Fruit fly (Drosophila melanogaster): ENCODE results near the gene CG13461.

The CG13461 gene

DNA sequence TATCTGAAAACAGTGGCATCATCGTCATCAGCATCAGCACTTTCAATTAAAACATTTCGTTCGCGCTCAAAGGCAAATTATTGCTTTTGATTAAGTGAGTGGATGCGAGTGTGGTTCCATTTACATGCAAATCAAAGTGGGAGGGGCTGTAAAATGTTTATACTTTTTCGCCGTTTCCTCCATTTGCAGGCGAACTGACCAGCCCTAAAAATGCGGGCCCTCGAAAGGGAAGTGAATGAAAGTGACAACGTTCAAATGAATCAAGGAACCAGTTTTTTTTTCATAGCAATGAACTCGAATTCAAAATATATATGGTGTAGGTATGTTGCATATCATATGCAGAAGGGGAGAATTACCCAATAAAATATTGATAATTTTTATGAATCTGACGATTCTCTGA is 41.7 kb downstream of the CG13461 start:
- TF ChIP-seq CG8478 (optimal IDR thresholded peaks at IDR 0.05) (no peak), CTCF (optimal IDR thresholded peaks at IDR 0.05) (no peak)

DNA sequence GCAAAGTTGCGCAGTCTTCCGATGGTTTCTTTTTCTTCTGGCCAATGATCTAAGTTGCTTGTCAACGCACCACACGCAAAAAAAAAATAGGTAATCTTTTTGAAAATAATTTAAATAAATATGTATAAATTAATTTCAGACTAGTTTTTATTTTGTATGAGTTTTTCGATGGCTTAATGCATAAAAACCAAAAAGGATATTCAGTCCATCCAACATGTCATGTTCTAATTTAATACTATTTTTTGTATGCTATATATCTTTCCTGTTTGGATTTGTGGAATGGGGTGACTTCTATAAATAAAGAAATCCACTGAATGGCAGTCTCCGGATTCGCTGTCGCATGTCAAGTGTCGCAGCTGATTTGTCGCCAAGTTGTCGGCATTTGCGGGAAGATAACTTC is 42.6 kb downstream of the CG13461 start:
- TF ChIP-seq CG8478 (optimal IDR thresholded peaks at IDR 0.05) (no peak), CTCF (optimal IDR thresholded peaks at IDR 0.05) (no peak)

DNA sequence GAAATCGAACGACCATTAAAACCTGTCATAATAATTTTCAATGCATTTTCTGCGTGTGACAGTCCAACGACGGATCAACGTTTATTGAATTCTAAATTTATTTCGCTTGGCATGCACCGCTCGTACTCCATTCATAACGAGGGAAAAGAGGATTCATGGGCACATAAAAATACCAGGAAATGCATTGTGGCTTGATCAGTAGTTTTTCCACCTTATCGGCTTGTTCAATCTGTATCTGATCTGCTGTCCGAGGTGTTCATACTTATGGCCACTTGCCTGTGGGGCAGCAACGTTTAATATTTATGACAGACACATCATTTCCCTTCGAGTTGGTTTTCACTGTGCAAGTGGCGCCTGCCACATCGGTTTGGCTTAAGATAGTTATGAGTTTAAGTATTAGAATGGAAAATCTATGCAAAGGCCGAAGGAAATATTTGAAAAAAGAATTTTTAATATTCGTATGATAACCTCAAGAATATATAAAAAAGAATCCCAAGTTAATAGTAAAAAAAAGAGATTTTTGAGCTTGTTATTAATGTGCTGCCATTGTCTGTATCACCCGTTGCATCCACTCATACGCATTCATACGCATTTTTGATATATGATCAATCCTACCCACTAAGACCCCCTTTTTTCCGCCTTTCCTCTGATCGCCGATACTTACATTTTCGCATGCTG is 44.9 kb downstream of the CG13461 start:
- TF ChIP-seq CG8478 (optimal IDR thresholded peaks at IDR 0.05) (no peak), CTCF (optimal IDR thresholded peaks at IDR 0.05) (no peak)

DNA sequence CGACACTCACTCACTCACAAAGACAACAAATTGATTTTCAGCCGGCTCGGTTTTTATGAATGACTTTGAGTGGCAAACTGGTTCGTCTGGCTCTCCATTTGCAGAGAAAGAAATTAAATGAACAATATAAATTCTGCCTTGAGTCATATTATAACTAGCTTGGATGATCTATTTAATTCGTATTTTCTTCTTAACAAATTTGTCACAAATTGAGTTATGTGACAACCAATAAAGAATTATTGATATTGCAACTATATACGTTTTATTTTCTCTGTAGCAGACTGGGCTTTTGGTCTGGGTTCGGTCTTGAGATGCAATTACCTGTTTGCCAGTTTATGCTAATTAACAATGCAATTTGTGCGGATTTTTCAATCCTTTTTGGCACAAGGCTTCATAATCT is 45.5 kb downstream of the CG13461 start:
- no peak for TF ChIP-seq CG8478 (optimal IDR thresholded peaks at IDR 0.05)
- no peak for TF ChIP-seq CTCF (optimal IDR thresholded peaks at IDR 0.05)

DNA sequence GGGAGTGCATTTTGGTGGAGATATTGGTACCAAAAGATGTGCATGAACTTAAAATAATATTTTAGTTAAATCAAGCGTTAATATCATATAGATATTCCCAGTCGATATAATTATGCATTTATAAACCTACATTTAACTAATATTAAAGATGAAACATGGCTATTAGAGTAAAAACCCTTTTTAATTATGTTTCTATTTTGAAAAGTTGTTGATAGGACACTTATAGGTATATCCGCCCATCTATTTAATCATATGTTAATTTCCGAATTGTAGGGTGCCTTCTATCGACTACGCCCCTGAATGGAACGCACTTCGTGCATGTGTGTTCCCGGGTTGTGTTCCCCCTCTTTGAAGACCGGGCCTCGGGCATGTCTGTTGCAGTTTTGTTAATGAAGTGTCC is 46.5 kb downstream of the CG13461 start:
- no peak for TF ChIP-seq CG8478 (optimal IDR thresholded peaks at IDR 0.05)
- TF ChIP-seq CTCF (optimal IDR thresholded peaks at IDR 0.05) = no peak

DNA sequence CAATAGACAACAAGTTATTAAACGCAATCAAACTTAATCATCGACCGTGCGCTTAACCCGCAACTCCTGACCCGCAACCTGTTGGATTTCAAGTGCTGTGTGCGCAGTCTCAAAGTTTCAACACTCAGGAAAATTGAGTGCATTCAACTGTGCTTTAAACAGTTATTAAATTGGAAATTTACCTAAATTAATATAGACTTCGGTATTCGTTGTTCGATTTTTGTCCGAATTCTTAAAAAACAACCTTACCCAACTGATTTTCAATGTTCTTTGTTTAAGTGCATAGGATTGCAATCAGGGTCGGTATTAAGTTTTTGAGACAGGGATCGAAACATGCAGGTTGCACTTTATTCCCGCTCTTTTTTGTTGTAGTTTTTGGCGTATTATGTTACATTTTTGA is 47.2 kb downstream of the CG13461 start:
- TF ChIP-seq CG8478 (optimal IDR thresholded peaks at IDR 0.05) (no peak), CTCF (optimal IDR thresholded peaks at IDR 0.05) (no peak)
